Worm (Caenorhabditis elegans) whole organism, young adult: ENCODE results near the gene F52E1.5.

Experiments
- B0035.1 ChIP-seq: sonication (generic microtip); optimal IDR thresholded peaks from 2 replicates; lab custom pipeline; 2016; ENCODE audit warnings: missing genetic modification characterization, mild to moderate bottlenecking, missing compliant biosample characterization, missing genotype, missing genetic modification reagents
- B0261.1 ChIP-seq: sonication (generic microtip); optimal IDR thresholded peaks from 2 replicates; lab custom pipeline; 2016; ENCODE audit warnings: mild to moderate bottlenecking, missing genetic modification characterization, moderate library complexity, missing compliant biosample characterization
- C17E4.6 ChIP-seq: fragments of 200-800 bp; sonication (Bioruptor generic); IDR thresholded peaks from 2 replicates; pipeline ENCODE4 v1.3.6; 2022; ENCODE audit warnings: missing genetic modification reagents, missing genetic modification characterization, missing compliant biosample characterization
- D2030.7 ChIP-seq: fragments of 200-800 bp; sonication (Bioruptor generic); IDR thresholded peaks from 2 replicates; pipeline ENCODE4 v1.3.6; 2022; ENCODE audit warnings: missing genetic modification reagents, missing genetic modification characterization, missing compliant biosample characterization
- F33H1.4 ChIP-seq: fragments of 200-800 bp; sonication (Bioruptor generic); IDR thresholded peaks from 2 replicates; pipeline ENCODE4 v1.3.6; 2022; ENCODE audit warnings: missing genetic modification reagents, missing genetic modification characterization, missing compliant biosample characterization
- F39B2.1 ChIP-seq: fragments of 200-800 bp; sonication (Bioruptor generic); IDR thresholded peaks from 2 replicates; pipeline ENCODE4 v1.3.6; 2022; ENCODE audit warnings: missing genetic modification reagents, missing genetic modification characterization, missing compliant biosample characterization
- F55B11.4 ChIP-seq: sonication (generic microtip); optimal IDR thresholded peaks from 2 replicates; lab custom pipeline; 2016; ENCODE audit warnings: missing compliant biosample characterization, missing genetic modification characterization, borderline replicate concordance; ENCODE audit not compliant: insufficient read depth
- Y67H2A.10 ChIP-seq: fragments of 200-800 bp; sonication (Bioruptor generic); conservative IDR thresholded peaks from 2 replicates; pipeline ENCODE4 v1.3.6; 2022; ENCODE audit warnings: missing genetic modification reagents, missing genetic modification characterization, missing compliant biosample characterization
- ZK185.1 ChIP-seq: sonication (generic microtip); optimal IDR thresholded peaks from 2 replicates; lab custom pipeline; 2016; ENCODE audit warnings: mild to moderate bottlenecking, missing genetic modification characterization, missing compliant biosample characterization; ENCODE audit not compliant: poor library complexity, severe bottlenecking
- akir-1 ChIP-seq: fragments of 200-800 bp; sonication (Bioruptor generic); optimal IDR thresholded peaks from 2 replicates; lab custom pipeline; 2018; ENCODE audit warnings: mild to moderate bottlenecking, missing genetic modification characterization, moderate library complexity, missing compliant biosample characterization
- cebp-2 ChIP-seq: fragments of 200-800 bp; sonication (Bioruptor generic); IDR thresholded peaks from 2 replicates; pipeline ENCODE4 v1.3.6; 2022; ENCODE audit warnings: missing genetic modification characterization, missing compliant biosample characterization
- ceh-27 ChIP-seq: fragments of 200-800 bp; sonication (Bioruptor generic); optimal IDR thresholded peaks from 2 replicates; lab custom pipeline; 2018; ENCODE audit warnings: mild to moderate bottlenecking, missing genetic modification characterization, moderate library complexity, missing compliant biosample characterization
- ceh-91 ChIP-seq: fragments of 200-800 bp; sonication (Bioruptor generic); IDR thresholded peaks from 2 replicates; pipeline ENCODE4 v1.3.6; 2022; ENCODE audit warnings: missing genetic modification reagents, missing genetic modification characterization, missing compliant biosample characterization
- dox-1 ChIP-seq: fragments of 200-800 bp; sonication (Bioruptor generic); IDR thresholded peaks from 2 replicates; pipeline ENCODE4 v1.3.6; 2022; ENCODE audit warnings: missing genetic modification reagents, missing genetic modification characterization, missing compliant biosample characterization
- dpl-1 ChIP-seq: fragments of 150-350 bp; optimal IDR thresholded peaks from 2 replicates; lab custom pipeline; 2014; ENCODE audit warnings: missing biosample characterization, missing genetic modification reagents, missing genetic modification characterization
- efl-1 ChIP-seq: fragments of 150-350 bp; optimal IDR thresholded peaks from 2 replicates; lab custom pipeline; 2014; ENCODE audit warnings: missing biosample characterization, missing genetic modification reagents, missing genetic modification characterization
- egrh-3 ChIP-seq: fragments of 200-800 bp; sonication (Bioruptor generic); IDR thresholded peaks from 2 replicates; pipeline ENCODE4 v1.3.6; 2022; ENCODE audit warnings: missing genetic modification reagents, missing genetic modification characterization, missing compliant biosample characterization
- ekl-4 ChIP-seq: fragments of 200-800 bp; sonication (Bioruptor generic); IDR thresholded peaks from 2 replicates; pipeline ENCODE4 v1.3.6; 2022; ENCODE audit warnings: missing genetic modification reagents, missing genetic modification characterization, missing compliant biosample characterization
- hlh-12 ChIP-seq: sonication (generic microtip); optimal IDR thresholded peaks from 2 replicates; lab custom pipeline; 2016; ENCODE audit warnings: missing genetic modification characterization, missing compliant biosample characterization
- hrde-1 ChIP-seq: sonication (generic microtip); optimal IDR thresholded peaks from 2 replicates; lab custom pipeline; 2016; ENCODE audit warnings: missing genetic modification characterization, mild to moderate bottlenecking, missing compliant biosample characterization, moderate library complexity, missing genotype, missing genetic modification reagents, borderline replicate concordance
- lin-26 ChIP-seq: fragments of 200-800 bp; sonication (Bioruptor generic); IDR thresholded peaks from 2 replicates; pipeline ENCODE4 v1.3.6; 2022; ENCODE audit warnings: missing genetic modification reagents, missing genetic modification characterization, missing compliant biosample characterization
- lin-54 ChIP-seq: fragments of 200-800 bp; sonication (Bioruptor generic); optimal IDR thresholded peaks from 2 replicates; lab custom pipeline; 2018; ENCODE audit warnings: mild to moderate bottlenecking, missing genetic modification characterization, missing compliant biosample characterization
- lir-1 ChIP-seq: fragments of 200-800 bp; sonication (Bioruptor generic); conservative IDR thresholded peaks from 2 replicates; pipeline ENCODE4 v1.3.6; 2022; ENCODE audit warnings: missing genetic modification reagents, missing genetic modification characterization, missing compliant biosample characterization
- lsl-1 ChIP-seq: fragments of 200-800 bp; sonication (Bioruptor generic); optimal IDR thresholded peaks from 2 replicates; lab custom pipeline; 2018; ENCODE audit warnings: mild to moderate bottlenecking, missing genetic modification characterization, moderate library complexity, missing compliant biosample characterization
- lsy-27 ChIP-seq: sonication (generic microtip); optimal IDR thresholded peaks from 2 replicates; lab custom pipeline; 2017; ENCODE audit warnings: missing genetic modification characterization, mild to moderate bottlenecking, missing compliant biosample characterization, antibody characterized with exemption, missing genotype, borderline replicate concordance; ENCODE audit not compliant: insufficient read depth
- madf-6 ChIP-seq: fragments of 200-800 bp; sonication (Bioruptor generic); IDR thresholded peaks from 2 replicates; pipeline ENCODE4 v1.3.6; 2022; ENCODE audit warnings: missing genetic modification reagents, missing genetic modification characterization, missing compliant biosample characterization
- madf-8 ChIP-seq: fragments of 200-800 bp; sonication (Bioruptor generic); conservative IDR thresholded peaks from 2 replicates; pipeline ENCODE4 v1.3.6; 2022; ENCODE audit warnings: missing genetic modification reagents, missing genetic modification characterization, missing compliant biosample characterization
- mcd-1 ChIP-seq: fragments of 200-800 bp; sonication (Bioruptor generic); IDR thresholded peaks from 2 replicates; pipeline ENCODE4 v1.3.6; 2022; ENCODE audit warnings: missing genetic modification reagents, missing genetic modification characterization, missing compliant biosample characterization
- nfyb-1 ChIP-seq: fragments of 200-800 bp; sonication (Bioruptor generic); IDR thresholded peaks from 2 replicates; pipeline ENCODE4 v1.3.6; 2022; ENCODE audit warnings: missing genetic modification reagents, missing genetic modification characterization, missing compliant biosample characterization
- rcor-1 ChIP-seq: fragments of 200-800 bp; sonication (Bioruptor generic); IDR thresholded peaks from 2 replicates; pipeline ENCODE4 v1.3.6; 2022; ENCODE audit warnings: missing genetic modification reagents, missing genetic modification characterization, missing compliant biosample characterization
- sea-2 ChIP-seq: fragments of 200-800 bp; sonication (Bioruptor generic); IDR thresholded peaks from 2 replicates; pipeline ENCODE4 v1.3.6; 2022; ENCODE audit warnings: missing genetic modification characterization, missing compliant biosample characterization
- snpc-1.3 ChIP-seq: sonication (generic microtip); optimal IDR thresholded peaks from 2 replicates; lab custom pipeline; 2017; ENCODE audit warnings: missing genetic modification characterization, mild to moderate bottlenecking, missing compliant biosample characterization, antibody characterized with exemption, moderate library complexity, missing genotype, missing genetic modification reagents; ENCODE audit not compliant: insufficient read depth
- tbp1 ChIP-seq: fragments of 200-800 bp; sonication (Bioruptor generic); optimal IDR thresholded peaks from 2 replicates; lab custom pipeline; 2018; ENCODE audit warnings: mild to moderate bottlenecking, missing genetic modification characterization, missing compliant biosample characterization
- unc-62 ChIP-seq: fragments of 150-350 bp; optimal IDR thresholded peaks from 2 replicates; lab custom pipeline; 2014; ENCODE audit warnings: missing biosample characterization, missing genetic modification reagents, missing genetic modification characterization
- xnd-1 ChIP-seq: sonication (generic microtip); optimal IDR thresholded peaks from 2 replicates; lab custom pipeline; 2016; ENCODE audit warnings: missing genotype, missing genetic modification reagents, missing genetic modification characterization, missing compliant biosample characterization
- ztf-18 ChIP-seq: sonication (generic microtip); optimal IDR thresholded peaks from 2 replicates; lab custom pipeline; 2016; ENCODE audit warnings: missing genotype, mild to moderate bottlenecking, missing genetic modification characterization, missing compliant biosample characterization
- ztf-25 ChIP-seq: fragments of 200-800 bp; sonication (Bioruptor generic); IDR thresholded peaks from 2 replicates; pipeline ENCODE4 v1.3.6; 2022; ENCODE audit warnings: missing genetic modification reagents, missing genetic modification characterization, missing compliant biosample characterization

Gene F52E1.5

DNA sequence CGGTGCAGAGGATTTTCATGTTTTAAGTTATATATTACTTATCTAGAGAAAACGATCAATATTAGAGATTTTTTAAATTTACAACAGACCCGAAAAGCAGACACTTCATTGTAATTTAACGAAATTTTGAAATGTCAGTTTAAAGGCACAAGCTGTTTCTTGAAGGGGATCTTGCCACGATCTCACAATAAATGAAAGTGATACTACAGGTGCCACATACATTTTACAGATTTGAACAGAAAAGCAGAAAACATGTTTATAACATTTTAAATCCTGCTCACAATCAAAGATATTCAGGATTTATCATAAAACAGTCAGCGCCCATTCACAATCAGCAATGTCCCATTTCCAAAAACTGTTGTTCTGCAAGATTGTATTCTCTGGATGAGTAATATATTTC, 29.4 kb upstream of the F52E1.5 start:
- TF ChIP-seq lin-54 (GFP tag; lab: Kevin White, UChicago) (no peak), unc-62 (GFP tag; lab: Kevin White, UChicago) (no peak), hlh-12 (tag; lab: Kevin White, UChicago) (no peak), ZK185.1 (tag; lab: Kevin White, UChicago) (no peak), nfyb-1 (GFP tag; lab: Robert Waterston, UW) (no peak), hrde-1 (tag; lab: Kevin White, UChicago) (no peak), dpl-1 (GFP tag; lab: Kevin White, UChicago) (no peak)
- TF ChIP-seq, all 124 proteins: peak for 0

DNA sequence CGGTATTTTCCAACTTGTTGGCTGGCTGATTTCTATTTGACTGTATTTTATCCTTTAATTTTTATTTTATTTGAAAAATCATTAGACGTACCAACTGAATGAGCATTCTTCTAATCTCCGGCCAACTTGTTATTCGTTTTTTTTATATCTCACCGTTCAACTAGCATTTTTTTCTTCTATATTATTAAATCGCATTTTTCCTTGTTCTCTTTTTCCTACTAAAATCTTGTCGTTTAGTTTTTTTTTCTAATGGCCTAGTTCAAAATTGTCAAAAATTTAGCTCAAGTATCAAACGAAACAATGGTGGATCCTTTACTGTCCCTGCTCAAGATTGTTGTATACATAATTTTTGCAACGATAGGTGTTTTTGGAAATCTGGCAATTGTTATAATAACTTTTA, 27.9 kb upstream of the F52E1.5 start, which contains the start of gene srsx-22:
srsx-22 (plus strand) TSS at position 301 of the 400 bp plus-strand sequence.
- no peak for TF ChIP-seq ekl-4
- no peak for TF ChIP-seq tbp1 (GFP tag; lab: Kevin White, UChicago)
- no peak for TF ChIP-seq F55B11.4
- no peak for TF ChIP-seq ceh-91 (GFP tag; lab: Robert Waterston, UW)
- TF ChIP-seq lir-1 (GFP tag; lab: Robert Waterston, UW) = no peak
- no peak for TF ChIP-seq F39B2.1
- no peak for TF ChIP-seq akir-1

- TF ChIP-seq B0035.1 (tag; lab: Kevin White, UChicago) (no peak), ztf-18 (tag; lab: Kevin White, UChicago) (peak; percentile 38), xnd-1 (tag; lab: Kevin White, UChicago) (peak; percentile 81), ztf-25 (no peak), C17E4.6 (GFP tag; lab: Robert Waterston, UW) (no peak), lsl-1 (GFP tag; lab: Kevin White, UChicago) (peak; percentile 93), cebp-2 (GFP tag; lab: Robert Waterston, UW) (no peak), lsy-27 (tag; lab: Kevin White, UChicago) (no peak), D2030.7 (GFP tag; lab: Robert Waterston, UW) (peak; percentile 29; the same call in 1 of the 2 replicates), snpc-1.3 (tag; lab: Kevin White, UChicago) (peak; percentile 4), mcd-1 (GFP tag; lab: Robert Waterston, UW) (no peak), ceh-27 (GFP tag; lab: Kevin White, UChicago) (no peak), B0261.1 (tag; lab: Kevin White, UChicago) (no peak), rcor-1 (no peak), madf-6 (GFP tag; lab: Robert Waterston, UW) (peak; percentile 79), sea-2 (GFP tag; lab: Robert Waterston, UW) (no peak), efl-1 (GFP tag; lab: Kevin White, UChicago) (peak; percentile 75), madf-8 (GFP tag; lab: Robert Waterston, UW) (peak; percentile 32), Y67H2A.10 (no peak), egrh-3 (no peak), lin-26 (no peak), dox-1 (GFP tag; lab: Robert Waterston, UW) (no peak), F33H1.4 (GFP tag; lab: Robert Waterston, UW) (peak; percentile 86)
- TF ChIP-seq, all 124 proteins: peak for 9
Measured at ce11 chrV:8355435-8356212, 23.7 kb upstream of the F52E1.5 start, which contains the start of gene mom-2. Gene mom-2, plus strand, starts transcription at chrV:8355988.
